Worm (Caenorhabditis elegans): ENCODE measurements around the gene elt-2.

Gene elt-2

ce11 chrX:10524483-10524948, 43.5 kb downstream of the elt-2 start, which contains the start of the genes mboa-7 and git-1 (continued):
- TF ChIP-seq cey-2 (tag; optimal IDR thresholded peaks at IDR 0.05; ENCODE audit: borderline replicate concordance, insufficient read depth), result no peak
- peak in 1 of 2 experiments; percentile 20 for TF ChIP-seq hif-1 (tag; optimal IDR thresholded peaks at IDR 0.05)
- TF ChIP-seq zfp-3 (GFP tag; conservative IDR thresholded peaks at IDR 0.05), result no peak
- TF ChIP-seq daf-12 (tag; optimal IDR thresholded peaks at IDR 0.05), result no peak
- TF ChIP-seq ceh-20 (GFP tag; IDR thresholded peaks at IDR 0.05), result no peak
- no peak for TF ChIP-seq nhr-102 (tag; optimal IDR thresholded peaks at IDR 0.05)
- TF ChIP-seq tra-1 (GFP tag; IDR thresholded peaks at IDR 0.05), result 0 out of 2 replicates have a peak, but pooled peaks have one; percentile 32
- TF ChIP-seq ZK337.2 (GFP tag; IDR thresholded peaks at IDR 0.05), result no peak
- TF ChIP-seq lsy-2 (tag; optimal IDR thresholded peaks at IDR 0.05), result peak in 1 of 2 experiments; percentile 65
- TF ChIP-seq sdz-12 (GFP tag; optimal IDR thresholded peaks at IDR 0.05), result no peak
- TF ChIP-seq jun-1 (tag; optimal IDR thresholded peaks at IDR 0.05), result no peak
- TF ChIP-seq T20F7.1 (GFP tag; optimal IDR thresholded peaks at IDR 0.05), result no peak
- no peak for TF ChIP-seq spr-1 (tag; optimal IDR thresholded peaks at IDR 0.05)
- TF ChIP-seq nhr-6 (tag; optimal IDR thresholded peaks at IDR 0.05), result peak; percentile 16
- TF ChIP-seq lin-29 (GFP tag; IDR thresholded peaks at IDR 0.05), result no peak
- no peak for TF ChIP-seq vab-7 (GFP tag; IDR thresholded peaks at IDR 0.05)
- TF ChIP-seq ztf-7 (tag; optimal IDR thresholded peaks at IDR 0.05), result no peak
- TF ChIP-seq ceh-82 (tag; optimal IDR thresholded peaks at IDR 0.05), result no peak
- peak; percentile 72 for TF ChIP-seq nhr-28 (tag; optimal IDR thresholded peaks at IDR 0.05)
- no peak for TF ChIP-seq F44E2.7 (GFP tag; IDR thresholded peaks at IDR 0.05)
- peak; percentile 38 for TF ChIP-seq nhr-25 (tag; optimal IDR thresholded peaks at IDR 0.05; ENCODE audit: borderline replicate concordance, insufficient read depth)
- TF ChIP-seq saeg-2 (GFP tag; IDR thresholded peaks at IDR 0.05), result no peak
- TF ChIP-seq egl-43 (GFP tag; IDR thresholded peaks at IDR 0.05), result no peak
- TF ChIP-seq daf-19 (GFP tag; conservative IDR thresholded peaks at IDR 0.05), result no peak
- no peak for TF ChIP-seq daf-8 (GFP tag; IDR thresholded peaks at IDR 0.05)
- no peak for TF ChIP-seq lim-7 (GFP tag; IDR thresholded peaks at IDR 0.05)
- TF ChIP-seq hlh-30 (tag; optimal IDR thresholded peaks at IDR 0.05; ENCODE audit: insufficient read depth), result peak; percentile 55
- TF ChIP-seq Y48G9A.11 (GFP tag; IDR thresholded peaks at IDR 0.05), result no peak
- TF ChIP-seq zfp-2 (tag; optimal IDR thresholded peaks at IDR 0.05), result no peak
- no peak for TF ChIP-seq dmd-8 (GFP tag; IDR thresholded peaks at IDR 0.05)
- no peak for TF ChIP-seq lin-15B (tag; optimal IDR thresholded peaks at IDR 0.05)
- no peak for TF ChIP-seq ces-1 (GFP tag; optimal IDR thresholded peaks at IDR 0.05)
- no peak for TF ChIP-seq nhr-10 (tag; optimal IDR thresholded peaks at IDR 0.05)
- peak; percentile 45 for TF ChIP-seq dmd-6 (GFP tag; IDR thresholded peaks at IDR 0.05)
- peak; percentile 51 for TF ChIP-seq dpl-1 (GFP tag; optimal IDR thresholded peaks at IDR 0.05)
- TF ChIP-seq hlh-11 (tag; optimal IDR thresholded peaks at IDR 0.05), result peak; percentile 77
- TF ChIP-seq Y105C5A.15 (GFP tag; IDR thresholded peaks at IDR 0.05), result no peak
- peak; percentile 95 for TF ChIP-seq aha-1 (tag)

ce11 chrX:10527414-10527813, 46.4 kb downstream of the elt-2 start:
- peak; percentile 73 for TF ChIP-seq dmd-6 (GFP tag; IDR thresholded peaks at IDR 0.05)
- TF ChIP-seq dve-1 (tag; optimal IDR thresholded peaks at IDR 0.05; ENCODE audit: insufficient read depth), result peak; percentile 50
- TF ChIP-seq mes-2 (tag; optimal IDR thresholded peaks at IDR 0.05; ENCODE audit: poor library complexity, severe bottlenecking), result peak; percentile 8
- TF ChIP-seq hlh-30 (tag; optimal IDR thresholded peaks at IDR 0.05; ENCODE audit: insufficient read depth), result peak; percentile 67
- TF ChIP-seq ZK546.5 (tag; optimal IDR thresholded peaks at IDR 0.05), result no peak
- no peak for TF ChIP-seq snpc-4 (tag; optimal IDR thresholded peaks at IDR 0.05)
- no peak for TF ChIP-seq zfp-3 (GFP tag; conservative IDR thresholded peaks at IDR 0.05)
- peak; percentile 20 for TF ChIP-seq nhr-28 (tag; optimal IDR thresholded peaks at IDR 0.05)
- TF ChIP-seq mdt-29 (GFP tag; IDR thresholded peaks at IDR 0.05), result no peak
- no peak for TF ChIP-seq daf-16 (GFP tag; optimal IDR thresholded peaks at IDR 0.05)
- peak; percentile 57 for TF ChIP-seq daf-16 (tag; optimal IDR thresholded peaks at IDR 0.05)
- no peak for TF ChIP-seq mep-1 (tag; optimal IDR thresholded peaks at IDR 0.05)
- peak; percentile 58 for TF ChIP-seq hlh-11 (tag; optimal IDR thresholded peaks at IDR 0.05)
- TF ChIP-seq set-16 (GFP tag; IDR thresholded peaks at IDR 0.05), result no peak
- TF ChIP-seq unc-62 (GFP tag; optimal IDR thresholded peaks at IDR 0.05 in 1 of 2), result peak in 1 of 2 experiments; percentile 14
- TF ChIP-seq unc-62 (tag; optimal IDR thresholded peaks at IDR 0.05), result no peak
- peak in 1 of 2 experiments; percentile 37 for TF ChIP-seq mdl-1 (tag; optimal IDR thresholded peaks at IDR 0.05)

All from whole organism, L4 larva.